Worm (Caenorhabditis elegans): ENCODE measurements around the gene dnj-10.

- TF ChIP-seq ztf-23 (GFP tag; IDR thresholded peaks at IDR 0.05) = no peak
- no peak for TF ChIP-seq ref-1 (GFP tag; conservative IDR thresholded peaks at IDR 0.05)
Measured at ce11 chrIII:8643639-8644038, 12.7 kb downstream of the dnj-10 start, which contains the start of gene twk-7.
